Worm (Caenorhabditis elegans): Measurements from ENCODE around the gene sec-5.

The sec-5 gene

ce11 chrII:9177080-9177479, at the start of gene sec-5, which contains the start of gene pir-1:
Gene sec-5 (minus strand): TSS chrII:9177152.
Gene pir-1 (plus strand): TSS chrII:9177300.
- TF ChIP-seq lin-13 (GFP tag; optimal IDR thresholded peaks at IDR 0.05), result no peak
- TF ChIP-seq R02D3.7 (tag; optimal IDR thresholded peaks at IDR 0.05), result no peak
- TF ChIP-seq ama-1 (optimal IDR thresholded peaks at IDR 0.05), result no peak
- no peak for TF ChIP-seq egl-27 (tag; optimal IDR thresholded peaks at IDR 0.05)
- no peak for TF ChIP-seq crh-2 (tag; optimal IDR thresholded peaks at IDR 0.05)
- peak; percentile 5 for TF ChIP-seq sma-9 (GFP tag; optimal IDR thresholded peaks at IDR 0.05)
- TF ChIP-seq sma-9 (tag; optimal IDR thresholded peaks at IDR 0.05), result no peak
- no peak for TF ChIP-seq sma-3 (GFP tag; optimal IDR thresholded peaks at IDR 0.05)
- TF ChIP-seq ztf-1 (GFP tag; conservative IDR thresholded peaks at IDR 0.05), result no peak
- no peak for TF ChIP-seq elt-1 (tag; optimal IDR thresholded peaks at IDR 0.05)
- TF ChIP-seq skn-1 (tag; optimal IDR thresholded peaks at IDR 0.05), result no peak
- no peak for TF ChIP-seq elt-3 (tag; optimal IDR thresholded peaks at IDR 0.05)
- no peak for TF ChIP-seq ztf-11 (tag; optimal IDR thresholded peaks at IDR 0.05)
- no peak for TF ChIP-seq dmd-4 (tag; optimal IDR thresholded peaks at IDR 0.05)
- TF ChIP-seq unc-62 (GFP tag; optimal IDR thresholded peaks at IDR 0.05), result no peak
- no peak for TF ChIP-seq nhr-6 (tag; optimal IDR thresholded peaks at IDR 0.05)
- TF ChIP-seq sem-4 (tag; optimal IDR thresholded peaks at IDR 0.05), result no peak
- no peak for TF ChIP-seq lin-11 (tag; optimal IDR thresholded peaks at IDR 0.05)
- peak; percentile 18 to 71 for TF ChIP-seq lsy-2 (tag; optimal IDR thresholded peaks at IDR 0.05)
- no peak for TF ChIP-seq lin-39 (tag; optimal IDR thresholded peaks at IDR 0.05)
- TF ChIP-seq nhr-25 (tag; optimal IDR thresholded peaks at IDR 0.05), result peak; percentile 35
- TF ChIP-seq snpc-4 (tag; optimal IDR thresholded peaks at IDR 0.05), result no peak
- TF ChIP-seq gmeb-1 (tag; optimal IDR thresholded peaks at IDR 0.05), result peak; percentile 41
- no peak for TF ChIP-seq nhr-237 (tag; optimal IDR thresholded peaks at IDR 0.05)
- TF ChIP-seq nhr-77 (tag; optimal IDR thresholded peaks at IDR 0.05), result no peak
- TF ChIP-seq alr-1 (tag; optimal IDR thresholded peaks at IDR 0.05), result no peak
- peak; percentile 33 for TF ChIP-seq fos-1 (tag; optimal IDR thresholded peaks at IDR 0.05)
- peak; percentile 53 for TF ChIP-seq C34F6.9 (tag; optimal IDR thresholded peaks at IDR 0.05)
- TF ChIP-seq Y55F3AM.14 (GFP tag; optimal IDR thresholded peaks at IDR 0.05), result no peak
- no peak for TF ChIP-seq nhr-21 (tag; optimal IDR thresholded peaks at IDR 0.05)
- no peak for TF ChIP-seq ztf-4 (tag; optimal IDR thresholded peaks at IDR 0.05)
- peak; percentile 72 for TF ChIP-seq unc-55 (GFP tag; optimal IDR thresholded peaks at IDR 0.05)
- no peak for TF ChIP-seq nhr-10 (tag; optimal IDR thresholded peaks at IDR 0.05)

- TF ChIP-seq lsy-2 (tag; optimal IDR thresholded peaks at IDR 0.05) (no peak), mdl-1 (tag; optimal IDR thresholded peaks at IDR 0.05) (no peak), elt-1 (tag; optimal IDR thresholded peaks at IDR 0.05) (no peak), lin-39 (tag; optimal IDR thresholded peaks at IDR 0.05) (no peak), F13H6.1 (tag; optimal IDR thresholded peaks at IDR 0.05) (no peak), nhr-77 (tag; optimal IDR thresholded peaks at IDR 0.05) (no peak), Y55F3AM.14 (GFP tag; optimal IDR thresholded peaks at IDR 0.05) (no peak), sem-4 (tag; optimal IDR thresholded peaks at IDR 0.05) (no peak), nhr-10 (tag; optimal IDR thresholded peaks at IDR 0.05) (no peak), peb-1 (tag; optimal IDR thresholded peaks at IDR 0.05) (no peak), mab-5 (tag; optimal IDR thresholded peaks at IDR 0.05) (no peak), egl-27 (tag; optimal IDR thresholded peaks at IDR 0.05) (no peak), fos-1 (tag; optimal IDR thresholded peaks at IDR 0.05) (no peak), ceh-82 (tag; optimal IDR thresholded peaks at IDR 0.05) (no peak), nhr-21 (tag; optimal IDR thresholded peaks at IDR 0.05) (no peak), C34F6.9 (tag; optimal IDR thresholded peaks at IDR 0.05) (no peak), unc-55 (GFP tag; optimal IDR thresholded peaks at IDR 0.05) (no peak), nhr-11 (tag; optimal IDR thresholded peaks at IDR 0.05) (no peak), alr-1 (tag; optimal IDR thresholded peaks at IDR 0.05) (no peak)
These were observed 46.0 kb upstream of the sec-5 start, which contains the start of gene ZK1067.3 for ce11 chrII:9222969-9223368. Gene ZK1067.3 (plus strand): TSS chrII:9223269.

ce11 chrII:9213055-9213708, 36.2 kb upstream of the sec-5 start, which contains the start of gene znfx-1:
Gene znfx-1 (plus strand): TSS chrII:9213658.
- no peak for TF ChIP-seq nhr-23 (tag; optimal IDR thresholded peaks at IDR 0.05)
- TF ChIP-seq unc-55 (GFP tag; optimal IDR thresholded peaks at IDR 0.05), result peak; percentile 17

Data from whole organism, L2 larva.